Worm (Caenorhabditis elegans): ENCODE data around the gene ref-2.

DNA sequence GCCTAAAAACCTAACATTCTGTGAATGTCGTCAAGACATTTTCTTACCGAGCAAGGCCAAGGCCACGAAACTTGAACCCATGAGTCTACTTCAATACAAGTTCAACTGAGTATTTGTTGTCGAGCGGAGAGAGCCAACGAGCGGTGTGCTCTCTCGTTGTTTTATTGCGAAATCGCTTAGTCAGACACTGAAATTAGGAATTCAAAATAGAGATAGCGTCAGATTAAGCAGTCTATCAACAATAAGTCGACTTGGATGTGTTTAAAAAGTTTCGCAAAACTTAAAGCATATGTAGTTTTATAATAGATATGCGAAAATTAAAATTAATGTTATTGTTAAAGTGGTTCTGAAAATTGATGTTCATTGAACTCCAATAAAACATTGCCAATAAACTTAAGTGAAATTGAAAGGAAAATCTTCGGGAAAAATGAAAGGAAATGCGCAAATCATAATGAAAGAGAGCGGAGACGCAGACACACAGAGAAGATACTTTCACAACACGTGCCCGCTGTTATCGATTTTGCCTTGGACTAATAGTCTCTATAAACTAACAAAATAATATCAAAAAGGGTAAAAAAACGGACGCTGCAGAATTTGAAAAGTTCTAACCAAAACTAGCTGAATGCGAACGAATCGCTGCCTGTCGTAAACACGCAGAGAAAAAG, 49.5 kb downstream of the ref-2 start, which contains the start of gene ZK154.6:
- TF ChIP-seq ztf-29 (GFP tag; IDR thresholded peaks at IDR 0.05) (no peak), tab-1 (GFP tag; IDR thresholded peaks at IDR 0.05) (no peak), T22C8.4 (GFP tag; IDR thresholded peaks at IDR 0.05) (peak; percentile 59), flt-1 (GFP tag; IDR thresholded peaks at IDR 0.05) (no peak)
